Fruit fly (Drosophila melanogaster) whole organism, embryonic: ENCODE data around the gene LysS.

ENCODE experiments used
- ATbp ChIP-seq: fragments of 200-800 bp; sonication (Bioruptor generic); optimal IDR thresholded peaks from 2 replicates; lab custom pipeline; 2017; ENCODE audit warnings: missing biosample characterization, mild to moderate bottlenecking, missing genetic modification characterization, missing genetic modification reagents
- Antp ChIP-seq: fragments of 200-800 bp; sonication (Bioruptor generic); optimal IDR thresholded peaks from 3 replicates; lab custom pipeline; 2016; ENCODE audit warnings: missing biosample characterization, missing genetic modification characterization
- Blimp-1 ChIP-seq: fragments of 200-800 bp; sonication (Bioruptor generic); optimal IDR thresholded peaks from 3 replicates; lab custom pipeline; 2018; ENCODE audit warnings: missing biosample characterization, missing genetic modification characterization, mild to moderate bottlenecking, moderate library complexity, missing genetic modification reagents
- CG10366 ChIP-seq: fragments of 200-800 bp; sonication (Bioruptor generic); IDR thresholded peaks from 2 replicates; pipeline ENCODE4 v1.3.6; 2022; ENCODE audit warnings: missing biosample characterization, missing genetic modification characterization
- CG11504 ChIP-seq: fragments of 200-800 bp; sonication (Bioruptor generic); optimal IDR thresholded peaks from 3 replicates; lab custom pipeline; 2019; ENCODE audit warnings: missing biosample characterization, mild to moderate bottlenecking, missing genetic modification characterization, moderate library complexity
- CG14441 ChIP-seq: fragments of 200-800 bp; sonication (Bioruptor generic); IDR thresholded peaks from 2 replicates; pipeline ENCODE4 v1.3.6; 2022; ENCODE audit warnings: missing biosample characterization, missing genetic modification characterization
- CG15073 ChIP-seq: fragments of 200-800 bp; sonication (Bioruptor generic); optimal IDR thresholded peaks from 2 replicates; lab custom pipeline; 2016; ENCODE audit warnings: missing biosample characterization, missing genetic modification characterization
- CG17612 ChIP-seq: fragments of 200-800 bp; sonication (Bioruptor generic); IDR thresholded peaks from 2 replicates; pipeline ENCODE4 v1.3.6; 2022; ENCODE audit warnings: missing biosample characterization, missing genetic modification characterization
- CG18011 ChIP-seq: fragments of 200-800 bp; sonication (Bioruptor generic); optimal IDR thresholded peaks from 2 replicates; lab custom pipeline; 2017; ENCODE audit warnings: missing biosample characterization, missing genetic modification characterization, mild to moderate bottlenecking, moderate library complexity, missing genotype
- CG2678 ChIP-seq: fragments of 200-800 bp; sonication (Bioruptor generic); optimal IDR thresholded peaks from 3 replicates; lab custom pipeline; 2019; ENCODE audit warnings: missing biosample characterization, mild to moderate bottlenecking, missing genetic modification characterization, moderate library complexity
- CG3065 ChIP-seq: fragments of 200-800 bp; sonication (Bioruptor generic); optimal IDR thresholded peaks from 2 replicates; lab custom pipeline; 2016; ENCODE audit warnings: missing biosample characterization, missing genetic modification characterization
- CG3838 ChIP-seq: fragments of 200-800 bp; sonication (Bioruptor generic); optimal IDR thresholded peaks from 3 replicates; lab custom pipeline; 2016; ENCODE audit warnings: missing biosample characterization, missing genetic modification characterization
- CG4730 ChIP-seq: fragments of 200-800 bp; sonication (Bioruptor generic); IDR thresholded peaks from 2 replicates; pipeline ENCODE4 v1.3.6; 2022; ENCODE audit warnings: missing biosample characterization, missing genetic modification characterization
- CG6683 ChIP-seq: fragments of 200-800 bp; sonication (Bioruptor generic); optimal IDR thresholded peaks from 2 replicates; lab custom pipeline; 2017; ENCODE audit warnings: missing biosample characterization, mild to moderate bottlenecking, missing genetic modification characterization, missing genetic modification reagents
- CG7963 ChIP-seq: fragments of 200-800 bp; sonication (Bioruptor generic); IDR thresholded peaks from 3 replicates; pipeline ENCODE4 v1.3.6; 2022; ENCODE audit warnings: missing biosample characterization, missing genetic modification characterization; ENCODE audit not compliant: partially characterized antibody
- CG8359 ChIP-seq: fragments of 200-800 bp; sonication (Bioruptor generic); optimal IDR thresholded peaks from 2 replicates; lab custom pipeline; 2017; ENCODE audit warnings: missing biosample characterization, mild to moderate bottlenecking, missing genetic modification characterization, borderline replicate concordance
- CG8478 ChIP-seq: fragments of >200 bp; optimal IDR thresholded peaks from 2 replicates; lab custom pipeline; 2018
- CG9727 ChIP-seq: fragments of 200-800 bp; sonication (Bioruptor generic); optimal IDR thresholded peaks from 3 replicates; lab custom pipeline; 2017; ENCODE audit warnings: missing biosample characterization, mild to moderate bottlenecking, missing genetic modification characterization
- Dll ChIP-seq: fragments of 200-800 bp; sonication (Bioruptor generic); IDR thresholded peaks from 4 replicates; pipeline ENCODE4 v1.3.6; 2022; ENCODE audit warnings: missing biosample characterization, missing genetic modification characterization; ENCODE audit not compliant: partially characterized antibody
- Doc3 ChIP-seq: fragments of 200-800 bp; sonication (Bioruptor generic); IDR thresholded peaks from 3 replicates; pipeline ENCODE4 v1.3.6; 2022; ENCODE audit warnings: missing biosample characterization, missing genetic modification characterization; ENCODE audit not compliant: partially characterized antibody
- Hand ChIP-seq: fragments of 200-800 bp; sonication (Bioruptor generic); optimal IDR thresholded peaks from 2 replicates; lab custom pipeline; 2017; ENCODE audit warnings: mild to moderate bottlenecking, missing biosample characterization, missing genetic modification reagents, missing genetic modification characterization
- HmgD ChIP-seq: fragments of 200-800 bp; sonication (Bioruptor generic); optimal IDR thresholded peaks from 3 replicates; lab custom pipeline; 2016; ENCODE audit warnings: missing biosample characterization, missing genetic modification characterization
- Hr51 ChIP-seq, 2 experiments: fragments of 200-800 bp; sonication (Bioruptor generic); optimal IDR thresholded peaks; 2 replicates in 1 of 2; 3 replicates in 1 of 2; lab custom pipeline; 2016 to 2018; ENCODE audit warnings: missing biosample characterization in 2 of 2, missing genetic modification characterization in 2 of 2, mild to moderate bottlenecking in 1 of 2, moderate library complexity in 1 of 2
- MESR4 ChIP-seq: fragments of 200-800 bp; sonication (Bioruptor generic); optimal IDR thresholded peaks from 2 replicates; lab custom pipeline; 2018; ENCODE audit warnings: missing biosample characterization, mild to moderate bottlenecking, missing genetic modification characterization, moderate library complexity
- MTF-1 ChIP-seq: fragments of 200-800 bp; sonication (Bioruptor generic); optimal IDR thresholded peaks from 2 replicates; lab custom pipeline; 2018; ENCODE audit warnings: missing biosample characterization, mild to moderate bottlenecking, missing genetic modification characterization, borderline replicate concordance
- NK7.1 ChIP-seq: fragments of 200-800 bp; sonication (Bioruptor generic); optimal IDR thresholded peaks from 3 replicates; lab custom pipeline; 2016; ENCODE audit warnings: missing biosample characterization, missing genetic modification characterization
- Neu2 ChIP-seq: fragments of 200-800 bp; sonication (Bioruptor generic); optimal IDR thresholded peaks from 3 replicates; lab custom pipeline; 2016; ENCODE audit warnings: missing biosample characterization, missing genetic modification characterization, borderline replicate concordance
- Pdp1 ChIP-seq, 2 experiments: fragments of 200-800 bp; sonication (Bioruptor generic); optimal IDR thresholded peaks; 3 replicates each; lab custom pipeline; 2016; ENCODE audit warnings: missing biosample characterization in 2 of 2, missing genetic modification characterization in 2 of 2, mild to moderate bottlenecking in 1 of 2, moderate library complexity in 1 of 2
- Poxn ChIP-seq: fragments of 200-800 bp; sonication (Bioruptor generic); IDR thresholded peaks from 2 replicates; pipeline ENCODE4 v1.3.6; 2022; ENCODE audit warnings: missing biosample characterization, missing genetic modification characterization
- Rfx ChIP-seq: fragments of 200-800 bp; sonication (Bioruptor generic); IDR thresholded peaks from 2 replicates; pipeline ENCODE4 v1.3.6; 2022; ENCODE audit warnings: missing biosample characterization, missing genetic modification characterization
- Sin3A ChIP-seq: fragments of >200 bp; optimal IDR thresholded peaks from 2 replicates; lab custom pipeline; 2018
- Trl ChIP-seq, 3 experiments: fragments of >200 bp in 2 of 3; fragments of 200-800 bp in 1 of 3; sonication (Bioruptor generic) in 1 of 3; optimal IDR thresholded peaks; 2 replicates in 1 of 3; 3 replicates in 2 of 3; lab custom pipeline; 2016 to 2017; ENCODE audit warnings: missing biosample characterization in 1 of 3, missing genetic modification characterization in 1 of 3
- Vsx1 ChIP-seq: fragments of 200-800 bp; sonication (Bioruptor generic); optimal IDR thresholded peaks from 2 replicates; lab custom pipeline; 2017; ENCODE audit warnings: missing biosample characterization, mild to moderate bottlenecking, missing genetic modification characterization, missing genetic modification reagents
- al ChIP-seq: fragments of 200-800 bp; sonication (Bioruptor generic); IDR thresholded peaks from 2 replicates; pipeline ENCODE4 v1.3.6; 2022; ENCODE audit warnings: missing biosample characterization, missing genetic modification characterization
- ash1 ChIP-seq: fragments of 200-800 bp; sonication (Bioruptor generic); optimal IDR thresholded peaks from 2 replicates; lab custom pipeline; 2018; ENCODE audit warnings: missing biosample characterization, mild to moderate bottlenecking, missing genetic modification characterization
- chinmo ChIP-seq: fragments of 200-800 bp; sonication (Bioruptor generic); IDR thresholded peaks from 4 replicates; pipeline ENCODE4 v1.3.6; 2022; ENCODE audit warnings: missing biosample characterization, missing genetic modification characterization; ENCODE audit not compliant: partially characterized antibody
- chm ChIP-seq: fragments of 200-800 bp; sonication (Bioruptor generic); IDR thresholded peaks from 2 replicates; pipeline ENCODE4 v1.3.6; 2022; ENCODE audit warnings: missing biosample characterization, missing genetic modification characterization
- crol ChIP-seq: fragments of 200-800 bp; sonication (Bioruptor generic); IDR thresholded peaks from 2 replicates; pipeline ENCODE4 v1.3.6; 2022; ENCODE audit warnings: missing biosample characterization, missing genetic modification characterization
- dati ChIP-seq: fragments of 200-800 bp; sonication (Bioruptor generic); IDR thresholded peaks from 2 replicates; pipeline ENCODE4 v1.3.6; 2022; ENCODE audit warnings: missing biosample characterization, missing genetic modification characterization
- fd64A ChIP-seq: fragments of 200-800 bp; sonication (Bioruptor generic); optimal IDR thresholded peaks from 3 replicates; lab custom pipeline; 2018; ENCODE audit warnings: missing biosample characterization, mild to moderate bottlenecking, missing genetic modification characterization
- nerfin-1 ChIP-seq: fragments of 200-800 bp; sonication (Bioruptor generic); optimal IDR thresholded peaks from 3 replicates; lab custom pipeline; 2019; ENCODE audit warnings: missing biosample characterization, mild to moderate bottlenecking, missing genetic modification characterization, moderate library complexity
- nom ChIP-seq: fragments of 200-800 bp; sonication (Bioruptor generic); optimal IDR thresholded peaks from 2 replicates; lab custom pipeline; 2017; ENCODE audit warnings: missing biosample characterization, missing genetic modification characterization, mild to moderate bottlenecking, moderate library complexity, missing genetic modification reagents
- pb ChIP-seq: fragments of 200-800 bp; sonication (Bioruptor generic); optimal IDR thresholded peaks from 3 replicates; lab custom pipeline; 2016; ENCODE audit warnings: missing biosample characterization, missing genetic modification characterization
- ro ChIP-seq: fragments of 200-800 bp; sonication (Bioruptor generic); IDR thresholded peaks from 2 replicates; pipeline ENCODE4 v1.3.6; 2022; ENCODE audit warnings: missing biosample characterization, missing genetic modification characterization
- salm ChIP-seq: fragments of 200-800 bp; sonication (Bioruptor generic); optimal IDR thresholded peaks from 2 replicates; lab custom pipeline; 2018; ENCODE audit warnings: missing biosample characterization, mild to moderate bottlenecking, missing genetic modification characterization
- slbo ChIP-seq: fragments of 200-800 bp; sonication (Bioruptor generic); IDR thresholded peaks from 2 replicates; pipeline ENCODE4 v1.3.6; 2022; ENCODE audit warnings: missing biosample characterization, missing genetic modification characterization
- sna ChIP-seq: fragments of 200-800 bp; sonication (Bioruptor generic); IDR thresholded peaks from 2 replicates; pipeline ENCODE4 v1.3.6; 2022; ENCODE audit warnings: missing biosample characterization, missing genetic modification characterization; ENCODE audit not compliant: partially characterized antibody
- tll ChIP-seq, 2 experiments: fragments of 200-800 bp in 1 of 2; fragments of >200 bp in 1 of 2; sonication (Bioruptor generic) in 1 of 2; optimal IDR thresholded peaks; 2 replicates each; lab custom pipeline; 2017 to 2019; ENCODE audit warnings: missing biosample characterization in 2 of 2, missing genetic modification characterization in 2 of 2, mild to moderate bottlenecking in 1 of 2, moderate library complexity in 1 of 2

The LysS gene

dm6 chr3L:1247627-1248295, 20.2 kb downstream of the LysS start, which contains the start of the genes Psf1 and Sac1 (continued):
- TF ChIP-seq fd64A (GFP tag; lab: Kevin White, UChicago) (no peak), ash1 (no peak), Sin3A (lab: Kevin White, UChicago) (peak; percentile 99), CG3065 (GFP tag; lab: Kevin White, UChicago) (peak; percentile 41), CG8478 (no peak), nerfin-1 (tag; lab: Kevin White, UChicago) (peak; percentile 50), Antp (GFP tag; lab: Kevin White, UChicago) (peak; percentile 72), CG15073 (GFP tag; lab: Kevin White, UChicago) (no peak), dati (no peak), CG3838 (GFP tag; lab: Kevin White, UChicago) (no peak), CG4730 (no peak), Rfx (GFP tag; lab: Robert Waterston, UW) (peak; percentile 60; the same call in 1 of the 2 replicates), ATbp (GFP tag; lab: Kevin White, UChicago) (no peak), CG6683 (GFP tag; lab: Kevin White, UChicago) (no peak), MESR4 (peak; percentile 90), NK7.1 (GFP tag; lab: Kevin White, UChicago) (no peak), nom (no peak), slbo (GFP tag; lab: Robert Waterston, UW) (peak; percentile 64), CG11504 (tag; lab: Kevin White, UChicago) (no peak), CG14441 (GFP tag; lab: Robert Waterston, UW) (peak; percentile 13; the same call in 1 of the 2 replicates), Trl (optimal IDR thresholded peaks at IDR 0.05; lab: Kevin White, UChicago) (no peak), Trl (GFP tag; optimal IDR thresholded peaks at IDR 0.05; lab: Kevin White, UChicago) (peak; percentile 18), CG18011 (no peak), CG8359 (GFP tag; lab: Kevin White, UChicago) (no peak), ro (no peak), Hr51 (GFP tag; optimal IDR thresholded peaks at IDR 0.05; lab: Kevin White, UChicago) (peak in 1 of 2 experiments; percentile 29), Hand (no peak), sna (peak; percentile 86), chm (GFP tag; lab: Robert Waterston, UW) (no peak), chinmo (GFP tag; lab: Robert Waterston, UW) (no peak), tll (GFP tag; optimal IDR thresholded peaks at IDR 0.05; lab: Kevin White, UChicago) (peak in 1 of 2 experiments; percentile 61), al (GFP tag; lab: Robert Waterston, UW) (0 out of 2 replicates have a peak, but pooled peaks have one; percentile 29), Vsx1 (GFP tag; lab: Kevin White, UChicago) (no peak), Dll (GFP tag; lab: Robert Waterston, UW) (peak; percentile 95), salm (tag; lab: Kevin White, UChicago) (no peak), crol (GFP tag; lab: Robert Waterston, UW) (no peak), CG7963 (GFP tag; lab: Robert Waterston, UW) (no peak), MTF-1 (GFP tag; lab: Kevin White, UChicago) (no peak), CG2678 (tag; lab: Kevin White, UChicago) (peak; percentile 48), CG9727 (peak; percentile 46), HmgD (GFP tag; lab: Kevin White, UChicago) (peak; percentile 29), Poxn (no peak), Neu2 (GFP tag; lab: Kevin White, UChicago) (no peak), Doc3 (peak; percentile 91), Blimp-1 (GFP tag; lab: Kevin White, UChicago) (no peak), CG10366 (peak; percentile 44; the same call in 1 of the 2 replicates), pb (GFP tag; lab: Kevin White, UChicago) (peak; percentile 4), Pdp1 (GFP tag; optimal IDR thresholded peaks at IDR 0.05; lab: Kevin White, UChicago) (peak in 1 of 2 experiments; percentile 53), CG17612 (GFP tag; lab: Robert Waterston, UW) (no peak)
